Fruit fly (Drosophila melanogaster): ENCODE results near the gene CG2202.

DNA sequence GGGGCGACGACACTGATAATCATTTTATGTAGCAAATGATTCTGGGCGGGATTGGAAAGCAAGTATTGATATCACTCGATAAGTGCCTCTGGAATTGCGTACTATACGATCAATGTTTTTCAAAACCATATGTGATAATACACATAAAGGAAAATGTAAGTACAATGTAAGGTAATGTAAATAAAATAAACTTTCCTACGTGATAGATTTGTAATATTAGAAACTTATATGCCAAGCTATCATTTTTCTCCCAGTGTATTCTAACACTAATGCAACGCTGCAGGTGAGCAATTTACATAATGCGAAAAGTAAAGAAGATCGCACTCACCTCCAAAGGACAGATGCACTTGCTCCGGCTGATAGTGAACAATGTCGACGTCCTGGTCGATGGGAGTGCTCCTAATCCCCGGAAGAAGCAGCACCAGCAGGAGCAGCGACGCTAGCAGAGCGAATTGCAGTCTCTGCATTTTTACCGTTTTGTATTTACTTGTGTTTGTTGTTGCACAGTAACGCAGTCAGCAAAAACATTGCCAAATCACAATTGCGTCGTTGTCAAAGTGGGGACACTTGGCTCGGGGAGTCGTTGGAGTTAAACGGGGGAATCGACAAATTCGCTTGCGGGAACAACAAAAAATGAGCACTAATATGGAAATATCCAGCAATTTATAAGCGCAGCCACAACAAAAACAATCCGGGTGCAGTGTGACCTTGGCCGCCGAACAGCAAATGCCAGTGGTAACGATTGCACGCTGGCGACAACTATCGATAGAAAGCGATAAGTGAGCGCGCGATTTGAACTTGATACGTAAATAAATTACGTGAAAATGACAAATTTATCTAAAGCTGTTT is 28.8 kb downstream of the CG2202 start, which contains the start of gene CG1637:
- TF ChIP-seq h (optimal IDR thresholded peaks at IDR 0.05) (no peak), ttk (optimal IDR thresholded peaks at IDR 0.05) (no peak), Myc (optimal IDR thresholded peaks at IDR 0.05) (no peak), insv (optimal IDR thresholded peaks at IDR 0.05) (no peak), Sin3A (optimal IDR thresholded peaks at IDR 0.05) (no peak), psq (optimal IDR thresholded peaks at IDR 0.05) (no peak)

Measured in Kc167 (cell line).